Worm (Caenorhabditis elegans) whole organism, L2 larva: ENCODE measurements around the gene T19D12.5.

ENCODE experiments used
- ZK546.5 ChIP-seq: sonication (generic microtip); optimal IDR thresholded peaks from 2 replicates; lab custom pipeline; 2017; ENCODE audit warnings: missing biosample characterization, missing genetic modification characterization
- gmeb-1 ChIP-seq: fragments of 150-350 bp; optimal IDR thresholded peaks from 2 replicates; lab custom pipeline; 2014; ENCODE audit warnings: missing biosample characterization, missing genetic modification characterization
- lin-39 ChIP-seq: fragments of 150-350 bp; optimal IDR thresholded peaks from 2 replicates; lab custom pipeline; 2014; ENCODE audit warnings: missing biosample characterization, missing genetic modification reagents, missing genetic modification characterization
- mbf-1 ChIP-seq: sonication (generic microtip); optimal IDR thresholded peaks from 2 replicates; lab custom pipeline; 2017; ENCODE audit warnings: missing biosample characterization, missing genetic modification characterization
- nhr-11 ChIP-seq: fragments of 150-350 bp; optimal IDR thresholded peaks from 2 replicates; lab custom pipeline; 2014; ENCODE audit warnings: missing biosample characterization, missing genetic modification characterization
- nhr-23 ChIP-seq: fragments of 150-350 bp; optimal IDR thresholded peaks from 2 replicates; lab custom pipeline; 2014; ENCODE audit warnings: missing biosample characterization, missing genetic modification reagents, missing genetic modification characterization
- nhr-237 ChIP-seq: fragments of 150-350 bp; optimal IDR thresholded peaks from 2 replicates; lab custom pipeline; 2014; ENCODE audit warnings: missing biosample characterization, missing genetic modification characterization
- nhr-77 ChIP-seq: fragments of 150-350 bp; optimal IDR thresholded peaks from 2 replicates; lab custom pipeline; 2014; ENCODE audit warnings: missing biosample characterization, missing genetic modification characterization
- sem-4 ChIP-seq: fragments of 150-350 bp; optimal IDR thresholded peaks from 2 replicates; lab custom pipeline; 2014; ENCODE audit warnings: missing biosample characterization, missing genetic modification reagents, missing genetic modification characterization
- snpc-4 ChIP-seq: fragments of 150-350 bp; optimal IDR thresholded peaks from 2 replicates; lab custom pipeline; 2014; ENCODE audit warnings: missing biosample characterization, missing genetic modification characterization
- unc-39 ChIP-seq: fragments of 150-350 bp; optimal IDR thresholded peaks from 2 replicates; lab custom pipeline; 2014; ENCODE audit warnings: missing biosample characterization, missing genetic modification characterization
- unc-62 ChIP-seq: fragments of 150-350 bp; optimal IDR thresholded peaks from 2 replicates; lab custom pipeline; 2014; ENCODE audit warnings: missing biosample characterization, missing genetic modification reagents, missing genetic modification characterization
- ztf-11 ChIP-seq: sonication (generic microtip); optimal IDR thresholded peaks from 2 replicates; lab custom pipeline; 2017; ENCODE audit warnings: missing biosample characterization, missing genetic modification characterization

ce11 chrII:6625302-6625701 is 10.7 kb downstream of the T19D12.5 start, which contains the start of gene F54H5.14:
- no peak for TF ChIP-seq snpc-4
- TF ChIP-seq unc-39: no peak
- no peak for TF ChIP-seq sem-4
- TF ChIP-seq gmeb-1 (tag; lab: Kevin White, UChicago): no peak
- TF ChIP-seq ztf-11 (tag; lab: Kevin White, UChicago): no peak
- no peak for TF ChIP-seq nhr-23 (tag; lab: Kevin White, UChicago)
- no peak for TF ChIP-seq nhr-11 (tag; lab: Kevin White, UChicago)
- no peak for TF ChIP-seq mbf-1 (tag; lab: Kevin White, UChicago)
- TF ChIP-seq nhr-237 (tag; lab: Kevin White, UChicago): no peak
- no peak for TF ChIP-seq nhr-77 (tag; lab: Kevin White, UChicago)
- TF ChIP-seq lin-39 (tag; lab: Kevin White, UChicago): no peak
- no peak for TF ChIP-seq unc-62 (GFP tag; lab: Kevin White, UChicago)
- TF ChIP-seq ZK546.5: no peak
